Fruit fly (Drosophila melanogaster): ENCODE measurements around the gene RluA-2.

RluA-2 gene

dm6 chr2L:10516470-10517048, 39.7 kb downstream of the RluA-2 start (continued):
- peak; percentile 47 for TF ChIP-seq mam (GFP tag; optimal IDR thresholded peaks at IDR 0.05)
- TF ChIP-seq ato (GFP tag; IDR thresholded peaks at IDR 0.05; ENCODE audit: partially characterized antibody), result no peak
- peak; percentile 38 for TF ChIP-seq bcd (GFP tag; optimal IDR thresholded peaks at IDR 0.05)
- no peak for TF ChIP-seq gsb-n (tag; optimal IDR thresholded peaks at IDR 0.05)
- no peak for TF ChIP-seq D19A (tag; optimal IDR thresholded peaks at IDR 0.05)
- no peak for TF ChIP-seq aop (GFP tag; IDR thresholded peaks at IDR 0.05)
- TF ChIP-seq nerfin-2 (GFP tag; IDR thresholded peaks at IDR 0.05; ENCODE audit: partially characterized antibody), result no peak
- peak; percentile 53 for TF ChIP-seq gem (tag; optimal IDR thresholded peaks at IDR 0.05)
- TF ChIP-seq Antp (GFP tag; optimal IDR thresholded peaks at IDR 0.05), result peak; percentile 48
- TF ChIP-seq Fer3 (tag; optimal IDR thresholded peaks at IDR 0.05), result peak; percentile 27
- TF ChIP-seq CG10274 (GFP tag; optimal IDR thresholded peaks at IDR 0.05), result peak; percentile 18
- no peak for TF ChIP-seq CG1647 (GFP tag; optimal IDR thresholded peaks at IDR 0.05)
- TF ChIP-seq cato (GFP tag; optimal IDR thresholded peaks at IDR 0.05; ENCODE audit: borderline replicate concordance), result no peak
- no peak for TF ChIP-seq CG8089 (GFP tag; optimal IDR thresholded peaks at IDR 0.05)
- no peak for TF ChIP-seq Sin3A (optimal IDR thresholded peaks at IDR 0.05)
- no peak for TF ChIP-seq Atf-2 (GFP tag; optimal IDR thresholded peaks at IDR 0.05)
- peak; percentile 4 for TF ChIP-seq ranshi (GFP tag; IDR thresholded peaks at IDR 0.05)
- peak; percentile 69 for TF ChIP-seq Dref (GFP tag; IDR thresholded peaks at IDR 0.05)
- TF ChIP-seq CG30403 (GFP tag; optimal IDR thresholded peaks at IDR 0.05), result peak; percentile 53
- no peak for TF ChIP-seq Poxn (GFP tag; IDR thresholded peaks at IDR 0.05)
- TF ChIP-seq vnd (GFP tag; IDR thresholded peaks at IDR 0.05; ENCODE audit: partially characterized antibody), result no peak
- TF ChIP-seq CG2712 (tag; optimal IDR thresholded peaks at IDR 0.05), result no peak
- no peak for TF ChIP-seq CG8359 (GFP tag; optimal IDR thresholded peaks at IDR 0.05; ENCODE audit: borderline replicate concordance)
- no peak for TF ChIP-seq Nf-YB (GFP tag; optimal IDR thresholded peaks at IDR 0.05)
- no peak for TF ChIP-seq B-H2 (GFP tag; optimal IDR thresholded peaks at IDR 0.05)
- peak; percentile 44 for TF ChIP-seq Camta (GFP tag; optimal IDR thresholded peaks at IDR 0.05)
- no peak for TF ChIP-seq Rx (GFP tag; IDR thresholded peaks at IDR 0.05)
- no peak for TF ChIP-seq CG4820 (GFP tag; optimal IDR thresholded peaks at IDR 0.05)
- peak; percentile 68 for TF ChIP-seq CG12659 (GFP tag; optimal IDR thresholded peaks at IDR 0.05)
- TF ChIP-seq mirr (GFP tag; optimal IDR thresholded peaks at IDR 0.05), result peak; percentile 47
- TF ChIP-seq dmrt11E (tag; optimal IDR thresholded peaks at IDR 0.05), result no peak
- 0 out of 4 replicates have a peak, but pooled peaks have one; percentile 45 for TF ChIP-seq chinmo (GFP tag; IDR thresholded peaks at IDR 0.05; ENCODE audit: partially characterized antibody)
- TF ChIP-seq z (GFP tag; IDR thresholded peaks at IDR 0.05), result peak; percentile 52; the same call in 1 of the 3 replicates
- peak; percentile 8 for TF ChIP-seq trem (tag; optimal IDR thresholded peaks at IDR 0.05)
- 0 out of 2 replicates have a peak, but pooled peaks have one; percentile 20 for TF ChIP-seq NFAT (GFP tag; IDR thresholded peaks at IDR 0.05)
- no peak for TF ChIP-seq Tbp (GFP tag; optimal IDR thresholded peaks at IDR 0.05)
- no peak for TF ChIP-seq lov (optimal IDR thresholded peaks at IDR 0.05)
- no peak for TF ChIP-seq lov (GFP tag; IDR thresholded peaks at IDR 0.05)
- TF ChIP-seq tio (GFP tag; optimal IDR thresholded peaks at IDR 0.05), result no peak
- TF ChIP-seq MBD-R2 (GFP tag; IDR thresholded peaks at IDR 0.05), result peak; percentile 42
- TF ChIP-seq dmrt99B (tag; optimal IDR thresholded peaks at IDR 0.05), result peak; percentile 27
- TF ChIP-seq insv (GFP tag; optimal IDR thresholded peaks at IDR 0.05), result peak in 1 of 2 experiments; percentile 28
- TF ChIP-seq zfh1 (GFP tag; IDR thresholded peaks at IDR 0.05), result peak; percentile 19; the same call in 1 of the 3 replicates
- no peak for TF ChIP-seq CG14965 (GFP tag; optimal IDR thresholded peaks at IDR 0.05; ENCODE audit: borderline replicate concordance)
- TF ChIP-seq CG11696 (GFP tag; IDR thresholded peaks at IDR 0.05), result no peak
- no peak for TF ChIP-seq CG7372 (GFP tag; IDR thresholded peaks at IDR 0.05)
- TF ChIP-seq pan (optimal IDR thresholded peaks at IDR 0.05), result no peak
- TF ChIP-seq pan (GFP tag; optimal IDR thresholded peaks at IDR 0.05 in 1 of 2, IDR thresholded peaks at IDR 0.05 in 1 of 2), result peak in 1 of 2 experiments; percentile 27
- TF ChIP-seq CG6791 (GFP tag; IDR thresholded peaks at IDR 0.05; ENCODE audit: partially characterized antibody), result 0 out of 3 replicates have a peak, but pooled peaks have one; percentile 41
- TF ChIP-seq Doc2 (GFP tag; IDR thresholded peaks at IDR 0.05), result no peak
